Fruit fly (Drosophila melanogaster) whole organism, embryonic: Measurements from ENCODE around the gene CG32537.

ENCODE experiments used
- Asciz ChIP-seq: fragments of 200-800 bp; sonication (Bioruptor generic); optimal IDR thresholded peaks from 2 replicates; lab custom pipeline; 2017; ENCODE audit warnings: missing biosample characterization, mild to moderate bottlenecking, missing genetic modification characterization, missing genetic modification reagents
- CG11085 ChIP-seq: fragments of 200-800 bp; sonication (Bioruptor generic); IDR thresholded peaks from 2 replicates; pipeline ENCODE4 v1.3.6; 2022; ENCODE audit warnings: missing biosample characterization, missing genetic modification characterization
- CG12219 ChIP-seq: fragments of 200-800 bp; sonication (Bioruptor generic); optimal IDR thresholded peaks from 3 replicates; lab custom pipeline; 2018; ENCODE audit warnings: missing biosample characterization, mild to moderate bottlenecking, missing genetic modification characterization
- CG12744 ChIP-seq: fragments of 200-800 bp; sonication (Bioruptor generic); optimal IDR thresholded peaks from 2 replicates; lab custom pipeline; 2016; ENCODE audit warnings: missing biosample characterization, missing genetic modification characterization
- CG12769 ChIP-seq: fragments of 200-800 bp; sonication (Bioruptor generic); optimal IDR thresholded peaks from 2 replicates; lab custom pipeline; 2019; ENCODE audit warnings: missing biosample characterization, mild to moderate bottlenecking, missing genetic modification characterization, moderate library complexity
- CG13287 ChIP-seq: fragments of 200-800 bp; sonication (Bioruptor generic); IDR thresholded peaks from 2 replicates; pipeline ENCODE4 v1.3.6; 2022; ENCODE audit warnings: missing biosample characterization, missing genetic modification characterization; ENCODE audit not compliant: partially characterized antibody
- CG15514 ChIP-seq: fragments of 200-800 bp; sonication (Bioruptor generic); optimal IDR thresholded peaks from 3 replicates; lab custom pipeline; 2017; ENCODE audit warnings: missing biosample characterization, missing genetic modification characterization, mild to moderate bottlenecking, moderate library complexity, missing genetic modification reagents
- CG1647 ChIP-seq: fragments of 200-800 bp; sonication (Bioruptor generic); optimal IDR thresholded peaks from 3 replicates; lab custom pipeline; 2016; ENCODE audit warnings: missing biosample characterization, missing genetic modification characterization
- CG18262 ChIP-seq: fragments of 200-800 bp; optimal IDR thresholded peaks from 3 replicates; lab custom pipeline; 2019; ENCODE audit warnings: missing biosample characterization, mild to moderate bottlenecking, missing genetic modification characterization, moderate library complexity
- CG2712 ChIP-seq: fragments of 200-800 bp; optimal IDR thresholded peaks from 3 replicates; lab custom pipeline; 2019; ENCODE audit warnings: missing biosample characterization, mild to moderate bottlenecking, missing genetic modification characterization, moderate library complexity
- CG2875 ChIP-seq: fragments of 200-800 bp; sonication (Bioruptor generic); optimal IDR thresholded peaks from 2 replicates; lab custom pipeline; 2017; ENCODE audit warnings: missing biosample characterization, mild to moderate bottlenecking, missing genetic modification characterization, missing genetic modification reagents
- CG34376 ChIP-seq: fragments of 200-800 bp; sonication (Bioruptor generic); optimal IDR thresholded peaks from 2 replicates; lab custom pipeline; 2018; ENCODE audit warnings: missing biosample characterization, mild to moderate bottlenecking, missing genetic modification characterization
- CG3995 ChIP-seq: fragments of 200-800 bp; sonication (Bioruptor generic); optimal IDR thresholded peaks from 3 replicates; lab custom pipeline; 2016; ENCODE audit warnings: missing biosample characterization, missing genetic modification characterization
- CG4730 ChIP-seq: fragments of 200-800 bp; sonication (Bioruptor generic); IDR thresholded peaks from 2 replicates; pipeline ENCODE4 v1.3.6; 2022; ENCODE audit warnings: missing biosample characterization, missing genetic modification characterization
- CG7357 ChIP-seq: fragments of 200-800 bp; sonication (Bioruptor generic); IDR thresholded peaks from 3 replicates; pipeline ENCODE4 v1.3.6; 2022; ENCODE audit warnings: missing biosample characterization, missing genetic modification characterization
- CG7987 ChIP-seq: fragments of 200-800 bp; sonication (Bioruptor generic); optimal IDR thresholded peaks from 2 replicates; lab custom pipeline; 2018; ENCODE audit warnings: missing biosample characterization, mild to moderate bottlenecking, missing genetic modification characterization, moderate library complexity
- CG8924 ChIP-seq: fragments of 200-800 bp; optimal IDR thresholded peaks from 3 replicates; lab custom pipeline; 2019; ENCODE audit warnings: missing biosample characterization, mild to moderate bottlenecking, missing genetic modification characterization, moderate library complexity
- CG9817 ChIP-seq: fragments of 200-800 bp; sonication (Bioruptor generic); optimal IDR thresholded peaks from 2 replicates; lab custom pipeline; 2018; ENCODE audit warnings: missing biosample characterization, mild to moderate bottlenecking, missing genetic modification characterization, moderate library complexity
- D19A ChIP-seq: fragments of 200-800 bp; optimal IDR thresholded peaks from 3 replicates; lab custom pipeline; 2019; ENCODE audit warnings: missing biosample characterization, mild to moderate bottlenecking, missing genetic modification characterization, moderate library complexity
- Dfd ChIP-seq, 2 experiments: fragments of >200 bp; optimal IDR thresholded peaks; 2 replicates each; lab custom pipeline; 2017; ENCODE audit warnings: missing biosample characterization in 2 of 2, missing genetic modification characterization in 2 of 2
- Eip74EF ChIP-seq, 2 experiments: fragments of 200-800 bp in 1 of 2; fragments of >200 bp in 1 of 2; sonication (Bioruptor generic) in 1 of 2; optimal IDR thresholded peaks; 2 replicates each; lab custom pipeline; 2017 to 2019; ENCODE audit warnings: missing biosample characterization in 2 of 2, missing genetic modification characterization in 2 of 2, mild to moderate bottlenecking in 1 of 2, moderate library complexity in 1 of 2
- Elba2 ChIP-seq: fragments of 200-800 bp; sonication (Bioruptor generic); optimal IDR thresholded peaks from 3 replicates; lab custom pipeline; 2016; ENCODE audit warnings: missing biosample characterization, missing genetic modification characterization
- Ets65A ChIP-seq: fragments of 200-800 bp; sonication (Bioruptor generic); peaks from one replicate; lab custom pipeline; 2016; ENCODE audit warnings: missing biosample characterization, missing genetic modification characterization
- HLHmδ ChIP-seq: fragments of 200-800 bp; sonication (Bioruptor generic); optimal IDR thresholded peaks from 2 replicates; lab custom pipeline; 2018; ENCODE audit warnings: missing biosample characterization, mild to moderate bottlenecking, missing genetic modification characterization, moderate library complexity
- NC2β ChIP-seq: fragments of 200-800 bp; sonication (Bioruptor generic); optimal IDR thresholded peaks from 2 replicates; lab custom pipeline; 2016; ENCODE audit warnings: missing biosample characterization, missing genetic modification characterization
- Ptx1 ChIP-seq: fragments of 200-800 bp; sonication (Bioruptor generic); IDR thresholded peaks from 2 replicates; pipeline ENCODE4 v1.3.6; 2022; ENCODE audit warnings: missing biosample characterization, missing genetic modification characterization
- Tbp ChIP-seq: fragments of >200 bp; optimal IDR thresholded peaks from 2 replicates; lab custom pipeline; 2018; ENCODE audit warnings: missing biosample characterization, missing genetic modification characterization
- bcd ChIP-seq: fragments of 200-800 bp; sonication (Bioruptor generic); optimal IDR thresholded peaks from 2 replicates; lab custom pipeline; 2017; ENCODE audit warnings: missing biosample characterization, mild to moderate bottlenecking, missing genetic modification characterization
- bigmax ChIP-seq: fragments of 200-800 bp; sonication (Bioruptor generic); optimal IDR thresholded peaks from 2 replicates; lab custom pipeline; 2018; ENCODE audit warnings: missing biosample characterization, mild to moderate bottlenecking, missing genetic modification characterization
- dati ChIP-seq: fragments of 200-800 bp; sonication (Bioruptor generic); IDR thresholded peaks from 2 replicates; pipeline ENCODE4 v1.3.6; 2022; ENCODE audit warnings: missing biosample characterization, missing genetic modification characterization
- dpn ChIP-seq, 2 experiments: fragments of 200-800 bp; sonication (Bioruptor generic); optimal IDR thresholded peaks; 3 replicates each; lab custom pipeline; 2016; ENCODE audit warnings: missing biosample characterization in 2 of 2, missing genetic modification characterization in 2 of 2
- ems ChIP-seq: fragments of 200-800 bp; sonication (Bioruptor generic); optimal IDR thresholded peaks from 3 replicates; lab custom pipeline; 2016; ENCODE audit warnings: missing biosample characterization, missing genetic modification characterization
- ewg ChIP-seq: fragments of 200-800 bp; sonication (Bioruptor generic); optimal IDR thresholded peaks from 3 replicates; lab custom pipeline; 2017; ENCODE audit warnings: mild to moderate bottlenecking, missing biosample characterization, missing genetic modification reagents, missing genetic modification characterization
- fd96Cb ChIP-seq: fragments of 200-800 bp; sonication (Bioruptor generic); optimal IDR thresholded peaks from 2 replicates; lab custom pipeline; 2018; ENCODE audit warnings: missing biosample characterization, mild to moderate bottlenecking, missing genetic modification characterization, moderate library complexity
- ind ChIP-seq: fragments of 200-800 bp; sonication (Bioruptor generic); optimal IDR thresholded peaks from 3 replicates; lab custom pipeline; 2016; ENCODE audit warnings: missing biosample characterization, missing genetic modification characterization
- jumu ChIP-seq: fragments of 200-800 bp; sonication (Bioruptor generic); optimal IDR thresholded peaks from 3 replicates; lab custom pipeline; 2016; ENCODE audit warnings: missing biosample characterization, missing genetic modification characterization
- lab ChIP-seq: fragments of 200-800 bp; sonication (Bioruptor generic); optimal IDR thresholded peaks from 3 replicates; lab custom pipeline; 2017; ENCODE audit warnings: missing biosample characterization, missing genetic modification characterization, mild to moderate bottlenecking, moderate library complexity, missing genetic modification reagents
- lbe ChIP-seq: fragments of 200-800 bp; sonication (Bioruptor generic); optimal IDR thresholded peaks from 2 replicates; lab custom pipeline; 2016; ENCODE audit warnings: missing biosample characterization, mild to moderate bottlenecking, missing genetic modification characterization
- org-1 ChIP-seq: fragments of 200-800 bp; sonication (Bioruptor generic); optimal IDR thresholded peaks from 2 replicates; lab custom pipeline; 2017; ENCODE audit warnings: missing biosample characterization, missing genetic modification characterization
- pan ChIP-seq, 4 experiments: fragments of >200 bp in 3 of 4; fragments of 200-800 bp in 1 of 4; sonication (Bioruptor generic) in 1 of 4; optimal IDR thresholded peaks in 3 of 4; IDR thresholded peaks in 1 of 4; 2 replicates each; pipeline versions ENCODE4 v1.3.6 to Lab custom; 2017 to 2022; ENCODE audit warnings: missing biosample characterization in 2 of 4, missing genetic modification characterization in 2 of 4, mixed read lengths in 1 of 4
- pfk ChIP-seq: fragments of 200-800 bp; sonication (Bioruptor generic); optimal IDR thresholded peaks from 2 replicates; lab custom pipeline; 2018; ENCODE audit warnings: missing biosample characterization, mild to moderate bottlenecking, missing genetic modification characterization, moderate library complexity
- pzg ChIP-seq: fragments of 200-800 bp; sonication (Bioruptor generic); optimal IDR thresholded peaks from 3 replicates; lab custom pipeline; 2018; ENCODE audit warnings: missing biosample characterization, mild to moderate bottlenecking, missing genetic modification characterization, moderate library complexity
- ro ChIP-seq: fragments of 200-800 bp; sonication (Bioruptor generic); IDR thresholded peaks from 2 replicates; pipeline ENCODE4 v1.3.6; 2022; ENCODE audit warnings: missing biosample characterization, missing genetic modification characterization
- sisA ChIP-seq: fragments of 200-800 bp; sonication (Bioruptor generic); IDR thresholded peaks from 2 replicates; pipeline ENCODE4 v1.3.6; 2022; ENCODE audit warnings: missing biosample characterization, missing genetic modification characterization
- sna ChIP-seq: fragments of 200-800 bp; sonication (Bioruptor generic); IDR thresholded peaks from 2 replicates; pipeline ENCODE4 v1.3.6; 2022; ENCODE audit warnings: missing biosample characterization, missing genetic modification characterization; ENCODE audit not compliant: partially characterized antibody
- so ChIP-seq: fragments of 200-800 bp; sonication (Bioruptor generic); IDR thresholded peaks from 3 replicates; pipeline ENCODE4 v1.3.6; 2022; ENCODE audit warnings: missing biosample characterization, missing genetic modification characterization
- zf30C ChIP-seq: fragments of 200-800 bp; sonication (Bioruptor generic); optimal IDR thresholded peaks from 3 replicates; lab custom pipeline; 2018; ENCODE audit warnings: missing biosample characterization, mild to moderate bottlenecking, missing genetic modification characterization

CG32537 gene

dm6 chrX:19297899-19298784, 21.8 kb upstream of the CG32537 start, which contains the start of gene CG8034 (continued):
- TF ChIP-seq fd96Cb (peak; percentile 96), CG18262 (tag; lab: Kevin White, UChicago) (peak; percentile 98), lbe (GFP tag; lab: Kevin White, UChicago) (peak; percentile 94), CG12744 (peak; percentile 96), Elba2 (GFP tag; lab: Kevin White, UChicago) (peak; percentile 76), pan (optimal IDR thresholded peaks at IDR 0.05; lab: Kevin White, UChicago) (no peak), pan (GFP tag; optimal IDR thresholded peaks at IDR 0.05 in 1 of 2, IDR thresholded peaks at IDR 0.05 in 1 of 2) (peak in 1 of 2 experiments; percentile 93), pzg (GFP tag; lab: Kevin White, UChicago) (peak; percentile 24), CG34376 (GFP tag; lab: Kevin White, UChicago) (peak; percentile 97), HLHmδ (GFP tag; lab: Kevin White, UChicago) (peak; percentile 68), sna (GFP tag; lab: Robert Waterston, UW) (0 out of 2 replicates have a peak, but pooled peaks have one; percentile 33), lab (GFP tag; lab: Kevin White, UChicago) (peak; percentile 98), Dfd (GFP tag; optimal IDR thresholded peaks at IDR 0.05; lab: Kevin White, UChicago) (peak in 1 of 2 experiments; percentile 83), CG3995 (GFP tag; lab: Kevin White, UChicago) (peak; percentile 81), CG7987 (GFP tag; lab: Kevin White, UChicago) (peak; percentile 91), zf30C (GFP tag; lab: Kevin White, UChicago) (no peak), dati (GFP tag; lab: Robert Waterston, UW) (0 out of 2 replicates have a peak, but pooled peaks have one; percentile 65), CG13287 (GFP tag; lab: Robert Waterston, UW) (peak; percentile 37; the same call in 1 of the 2 replicates), NC2β (peak; percentile 93), CG12769 (tag; lab: Kevin White, UChicago) (peak; percentile 96), CG9817 (tag; lab: Kevin White, UChicago) (peak; percentile 96), Ets65A (GFP tag; lab: Kevin White, UChicago) (peak; percentile 99), ro (GFP tag; lab: Robert Waterston, UW) (peak; percentile 83), bigmax (peak; percentile 50), sisA (peak; percentile 94), CG11085 (GFP tag; lab: Robert Waterston, UW) (peak; percentile 91), CG1647 (peak; percentile 93), CG2875 (GFP tag; lab: Kevin White, UChicago) (peak; percentile 94), D19A (tag; lab: Kevin White, UChicago) (peak; percentile 94), CG7357 (peak; percentile 92), ems (GFP tag; lab: Kevin White, UChicago) (peak; percentile 97), Eip74EF (GFP tag; optimal IDR thresholded peaks at IDR 0.05; lab: Kevin White, UChicago) (peak in 1 of 2 experiments; percentile 97), jumu (GFP tag; lab: Kevin White, UChicago) (peak; percentile 95), Ptx1 (GFP tag; lab: Robert Waterston, UW) (peak; percentile 97), so (peak; percentile 95), CG2712 (tag; lab: Kevin White, UChicago) (peak; percentile 98), CG12219 (GFP tag; lab: Kevin White, UChicago) (peak; percentile 96), Asciz (GFP tag; lab: Kevin White, UChicago) (peak; percentile 93), CG8924 (tag; lab: Kevin White, UChicago) (peak; percentile 98), CG15514 (peak; percentile 99), org-1 (GFP tag; lab: Kevin White, UChicago) (peak; percentile 97), dpn (GFP tag; optimal IDR thresholded peaks at IDR 0.05; lab: Kevin White, UChicago) (peak; percentile 97), ind (GFP tag; lab: Kevin White, UChicago) (peak; percentile 97), CG4730 (GFP tag; lab: Robert Waterston, UW) (peak; percentile 90), pfk (GFP tag; lab: Kevin White, UChicago) (peak; percentile 39), ewg (peak; percentile 92), bcd (GFP tag; lab: Kevin White, UChicago) (peak; percentile 98), Tbp (GFP tag; lab: Kevin White, UChicago) (no peak)
